Worm (Caenorhabditis elegans) whole organism, mixed stage, embryonic: Measurements from ENCODE around the gene dyci-1.

Experiments
- M03D4.4 ChIP-seq: sonication (generic microtip); optimal IDR thresholded peaks from 2 replicates; lab custom pipeline; 2017; ENCODE audit warnings: mild to moderate bottlenecking, missing genetic modification characterization, missing compliant biosample characterization
- blmp-1 ChIP-seq: fragments of 150-350 bp; optimal IDR thresholded peaks from 2 replicates; lab custom pipeline; 2014; ENCODE audit warnings: missing biosample characterization, missing genetic modification characterization
- ceh-39 ChIP-seq: fragments of 150-350 bp; optimal IDR thresholded peaks from 2 replicates; lab custom pipeline; 2014; ENCODE audit warnings: missing biosample characterization, missing genetic modification characterization
- ceh-43 ChIP-seq: fragments of 200-800 bp; sonication (Bioruptor generic); optimal IDR thresholded peaks from 2 replicates; lab custom pipeline; 2018; ENCODE audit warnings: mild to moderate bottlenecking, missing genetic modification characterization, moderate library complexity, missing compliant biosample characterization
- ceh-83 ChIP-seq: fragments of 200-800 bp; sonication (Bioruptor generic); optimal IDR thresholded peaks from 2 replicates; lab custom pipeline; 2018; ENCODE audit warnings: mild to moderate bottlenecking, missing genetic modification characterization, missing compliant biosample characterization
- ces-1 ChIP-seq: fragments of 150-350 bp; optimal IDR thresholded peaks from 2 replicates; lab custom pipeline; 2014; ENCODE audit warnings: missing biosample characterization, missing genetic modification reagents, missing genetic modification characterization
- drap-1 ChIP-seq: fragments of 200-800 bp; sonication (Bioruptor generic); optimal IDR thresholded peaks from 3 replicates; lab custom pipeline; 2018; ENCODE audit warnings: mild to moderate bottlenecking, missing genetic modification characterization, missing compliant biosample characterization
- elt-1 ChIP-seq: sonication (generic microtip); optimal IDR thresholded peaks from 2 replicates; lab custom pipeline; 2017; ENCODE audit warnings: missing genetic modification characterization, mild to moderate bottlenecking, missing compliant biosample characterization, antibody characterized with exemption, moderate library complexity, borderline replicate concordance; ENCODE audit not compliant: insufficient read depth
- elt-3 ChIP-seq: fragments of 150-350 bp; optimal IDR thresholded peaks from 2 replicates; lab custom pipeline; 2014; ENCODE audit warnings: missing biosample characterization, missing genetic modification characterization
- flh-1 ChIP-seq: fragments of 200-800 bp; sonication (Bioruptor generic); optimal IDR thresholded peaks from 2 replicates; lab custom pipeline; 2018; ENCODE audit warnings: mild to moderate bottlenecking, missing genetic modification characterization, moderate library complexity, missing compliant biosample characterization
- ham-2 ChIP-seq: fragments of 200-800 bp; sonication (Bioruptor generic); optimal IDR thresholded peaks from 2 replicates; lab custom pipeline; 2018; ENCODE audit warnings: mild to moderate bottlenecking, missing genetic modification characterization, missing compliant biosample characterization
- hlh-1 ChIP-seq: fragments of 150-350 bp; optimal IDR thresholded peaks from 2 replicates; lab custom pipeline; 2014; ENCODE audit warnings: missing biosample characterization, missing genetic modification reagents, missing genetic modification characterization
- lin-13 ChIP-seq: fragments of 150-350 bp; optimal IDR thresholded peaks from 2 replicates; lab custom pipeline; 2014; ENCODE audit warnings: missing biosample characterization, missing genetic modification characterization
- lin-32 ChIP-seq: fragments of 200-800 bp; sonication (Bioruptor generic); optimal IDR thresholded peaks from 2 replicates; lab custom pipeline; 2018; ENCODE audit warnings: mild to moderate bottlenecking, missing genetic modification characterization, missing compliant biosample characterization
- lsy-2 ChIP-seq: fragments of 150-350 bp; optimal IDR thresholded peaks from 2 replicates; lab custom pipeline; 2014; ENCODE audit warnings: missing biosample characterization, missing genetic modification characterization
- mab-5 ChIP-seq: fragments of 150-350 bp; optimal IDR thresholded peaks from 2 replicates; lab custom pipeline; 2014; ENCODE audit warnings: missing biosample characterization, missing genetic modification characterization
- mep-1 ChIP-seq: fragments of 150-350 bp; optimal IDR thresholded peaks from 2 replicates; lab custom pipeline; 2017; ENCODE audit warnings: missing biosample characterization, missing genetic modification reagents, missing genetic modification characterization, inconsistent platforms
- mls-2 ChIP-seq: sonication (generic microtip); optimal IDR thresholded peaks from 2 replicates; lab custom pipeline; 2016; ENCODE audit warnings: mild to moderate bottlenecking, missing genetic modification characterization, moderate library complexity, missing compliant biosample characterization
- nhr-2 ChIP-seq: fragments of 150-350 bp; optimal IDR thresholded peaks from 2 replicates; lab custom pipeline; 2014; ENCODE audit warnings: missing biosample characterization, missing genetic modification characterization
- nhr-237 ChIP-seq: fragments of 150-350 bp; optimal IDR thresholded peaks from 2 replicates; lab custom pipeline; 2014; ENCODE audit warnings: missing biosample characterization, missing genetic modification characterization
- nhr-28 ChIP-seq: fragments of 150-350 bp; optimal IDR thresholded peaks from 2 replicates; lab custom pipeline; 2014; ENCODE audit warnings: missing biosample characterization, missing genetic modification characterization
- pha-4 ChIP-seq: fragments of 150-350 bp; optimal IDR thresholded peaks from 2 replicates; lab custom pipeline; 2018; ENCODE audit warnings: missing biosample characterization, missing genetic modification reagents, missing genetic modification characterization
- sem-2 ChIP-seq: fragments of 200-800 bp; sonication (Bioruptor generic); optimal IDR thresholded peaks from 2 replicates; lab custom pipeline; 2018; ENCODE audit warnings: mild to moderate bottlenecking, missing genetic modification characterization, missing compliant biosample characterization
- snpc-4 ChIP-seq: fragments of 150-350 bp; optimal IDR thresholded peaks from 2 replicates; lab custom pipeline; 2014; ENCODE audit warnings: missing biosample characterization, missing genetic modification characterization
- sptf-1 ChIP-seq: sonication (generic microtip); optimal IDR thresholded peaks from 2 replicates; lab custom pipeline; 2017; ENCODE audit warnings: mild to moderate bottlenecking, missing genetic modification characterization, moderate library complexity, missing compliant biosample characterization
- tbx-8 ChIP-seq: fragments of 200-800 bp; sonication (Bioruptor generic); optimal IDR thresholded peaks from 2 replicates; lab custom pipeline; 2018; ENCODE audit warnings: mild to moderate bottlenecking, missing genetic modification characterization, moderate library complexity, missing compliant biosample characterization
- unc-120 ChIP-seq: sonication (generic microtip); optimal IDR thresholded peaks from 2 replicates; lab custom pipeline; 2017; ENCODE audit warnings: missing genetic modification characterization, missing compliant biosample characterization; ENCODE audit not compliant: poor library complexity, severe bottlenecking
- unc-39 ChIP-seq: fragments of 150-350 bp; optimal IDR thresholded peaks from 2 replicates; lab custom pipeline; 2014; ENCODE audit warnings: missing biosample characterization, missing genetic modification characterization
- unc-62 ChIP-seq: fragments of 150-350 bp; optimal IDR thresholded peaks from 2 replicates; lab custom pipeline; 2014; ENCODE audit warnings: missing biosample characterization, missing genetic modification reagents, missing genetic modification characterization
- zip-8 ChIP-seq: fragments of 150-350 bp; optimal IDR thresholded peaks from 2 replicates; lab custom pipeline; 2014; ENCODE audit warnings: missing biosample characterization, missing genetic modification characterization
- ztf-11 ChIP-seq: fragments of 150-350 bp; optimal IDR thresholded peaks from 2 replicates; lab custom pipeline; 2014; ENCODE audit warnings: missing biosample characterization, missing genetic modification characterization

The dyci-1 gene

ce11 chrIV:6811808-6812207 lies 26.7 kb upstream of the dyci-1 start, which contains the start of gene ceh-48:
ceh-48 (plus strand) TSS chrIV:6812108.
- TF ChIP-seq ham-2 (GFP tag; lab: Kevin White, UChicago) (no peak), sptf-1 (no peak), zip-8 (tag; lab: Kevin White, UChicago) (no peak), mep-1 (no peak), hlh-1 (no peak), unc-120 (tag; lab: Kevin White, UChicago) (no peak), snpc-4 (tag; lab: Kevin White, UChicago) (no peak), pha-4 (tag; lab: Kevin White, UChicago) (no peak), elt-3 (no peak), nhr-2 (tag; lab: Kevin White, UChicago) (no peak), unc-39 (tag; lab: Kevin White, UChicago) (no peak)

ce11 chrIV:6809756-6810155 lies 24.7 kb upstream of the dyci-1 start:
- TF ChIP-seq nhr-237 (tag; lab: Kevin White, UChicago) = no peak
- TF ChIP-seq zip-8 (tag; lab: Kevin White, UChicago) = no peak
- TF ChIP-seq unc-120 (tag; lab: Kevin White, UChicago) = no peak
- TF ChIP-seq hlh-1 = no peak
- no peak for TF ChIP-seq lsy-2
- TF ChIP-seq ces-1 (GFP tag; lab: Kevin White, UChicago) = peak; percentile 63
- no peak for TF ChIP-seq ceh-39 (tag; lab: Kevin White, UChicago)
- TF ChIP-seq lin-32 (GFP tag; lab: Kevin White, UChicago) = no peak
- no peak for TF ChIP-seq unc-39 (tag; lab: Kevin White, UChicago)
- no peak for TF ChIP-seq ceh-43 (GFP tag; lab: Kevin White, UChicago)
- TF ChIP-seq mab-5 (tag; lab: Kevin White, UChicago) = no peak
- TF ChIP-seq ham-2 (GFP tag; lab: Kevin White, UChicago) = peak; percentile 54
- TF ChIP-seq tbx-8 (GFP tag; lab: Kevin White, UChicago) = no peak
- no peak for TF ChIP-seq pha-4 (tag; lab: Kevin White, UChicago)
- no peak for TF ChIP-seq unc-62 (GFP tag; lab: Kevin White, UChicago)
- TF ChIP-seq drap-1 (GFP tag; lab: Kevin White, UChicago) = peak; percentile 27
- no peak for TF ChIP-seq snpc-4 (tag; lab: Kevin White, UChicago)
- no peak for TF ChIP-seq nhr-28 (tag; lab: Kevin White, UChicago)
- TF ChIP-seq lin-13 (tag; lab: Kevin White, UChicago) = no peak
- no peak for TF ChIP-seq M03D4.4
- no peak for TF ChIP-seq blmp-1 (tag; lab: Kevin White, UChicago)
- TF ChIP-seq flh-1 = no peak
- TF ChIP-seq mep-1 = peak; percentile 20
- TF ChIP-seq sem-2 = no peak
- no peak for TF ChIP-seq mls-2 (tag; lab: Kevin White, UChicago)
- peak; percentile 6 for TF ChIP-seq sptf-1

DNA sequence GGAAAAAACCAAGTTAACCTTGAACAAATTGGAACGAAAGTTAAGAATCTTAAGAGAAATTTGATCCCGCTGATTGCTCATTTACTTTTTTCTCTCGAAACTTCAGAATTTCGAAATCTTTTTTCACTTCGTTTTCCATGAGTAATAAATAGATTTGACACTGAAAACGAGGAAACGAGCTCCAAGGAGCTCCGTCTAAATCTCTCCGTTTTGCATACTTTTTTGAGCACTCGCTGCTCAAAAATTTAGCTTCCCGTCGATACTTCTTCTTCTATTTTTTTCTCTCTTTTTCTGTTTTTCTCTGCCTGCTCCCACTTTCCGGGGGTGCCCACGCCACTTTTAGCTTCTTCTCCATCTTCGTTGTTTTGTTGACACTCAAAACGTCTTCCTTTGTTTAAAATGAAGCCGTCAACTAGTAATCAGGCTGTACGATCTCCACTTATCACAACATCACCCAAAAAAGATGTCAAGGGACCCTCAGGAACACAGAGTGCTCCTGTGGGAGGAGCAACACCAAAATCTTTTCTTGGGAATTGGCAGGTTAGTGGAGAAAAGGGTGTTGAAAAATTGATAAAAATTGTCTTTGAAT lies 21.5 kb upstream of the dyci-1 start, which contains the start of gene C17H12.10:
C17H12.10 (plus strand) TSS at position 325 of the 589 bp plus-strand sequence.
- TF ChIP-seq lin-32 (GFP tag; lab: Kevin White, UChicago) = no peak
- peak; percentile 84 for TF ChIP-seq ces-1 (GFP tag; lab: Kevin White, UChicago)

DNA sequence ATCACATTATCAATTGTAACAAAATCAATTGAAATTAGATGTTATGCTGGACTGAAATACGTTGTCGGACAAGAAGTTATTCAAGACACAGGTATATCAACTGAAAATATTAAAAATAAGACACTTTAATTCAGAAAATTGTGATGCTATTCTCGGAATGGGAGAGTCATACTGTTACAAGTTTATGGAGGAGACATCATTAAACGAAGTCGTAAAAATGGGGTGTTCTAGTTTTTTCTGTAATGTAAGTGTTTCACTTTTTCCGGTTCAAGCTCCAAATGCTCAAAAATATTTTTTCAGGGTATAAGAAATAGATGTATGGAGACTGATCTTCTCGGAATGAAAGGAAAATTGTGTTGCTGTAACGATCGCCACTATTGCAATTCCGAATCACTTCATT lies 19.7 kb upstream of the dyci-1 start, which contains the start of gene C17H12.37:
C17H12.37 (plus strand) TSS at position 301 of the 400 bp plus-strand sequence.
- TF ChIP-seq elt-1 (no peak), ceh-83 (GFP tag; lab: Kevin White, UChicago) (no peak)

ce11 chrIV:6803805-6804344 lies 18.8 kb upstream of the dyci-1 start:
- no peak for TF ChIP-seq blmp-1 (tag; lab: Kevin White, UChicago)
- TF ChIP-seq unc-62 (GFP tag; lab: Kevin White, UChicago) = peak; percentile 61
- TF ChIP-seq ztf-11 (tag; lab: Kevin White, UChicago) = no peak
